Fruit fly (Drosophila melanogaster): ENCODE data around the gene Ets65A.

Gene Ets65A

dm6 chr3L:6085157-6085556 lies 12.3 kb upstream of the Ets65A start (continued):
- no peak for TF ChIP-seq CG42726 (GFP tag; IDR thresholded peaks at IDR 0.05; ENCODE audit: partially characterized antibody)
- peak; percentile 60 for TF ChIP-seq CG11504 (tag; optimal IDR thresholded peaks at IDR 0.05)
- peak; percentile 29 for TF ChIP-seq trem (tag; optimal IDR thresholded peaks at IDR 0.05)
- peak; percentile 39 for TF ChIP-seq CG15269 (tag; optimal IDR thresholded peaks at IDR 0.05)
- TF ChIP-seq Mes4 (GFP tag; optimal IDR thresholded peaks at IDR 0.05): no peak
- TF ChIP-seq B-H1 (GFP tag; IDR thresholded peaks at IDR 0.05): no peak
- peak; percentile 9 for TF ChIP-seq CG17385 (GFP tag; optimal IDR thresholded peaks at IDR 0.05)
- peak; percentile 31 for TF ChIP-seq CG10267 (tag; optimal IDR thresholded peaks at IDR 0.05)
- TF ChIP-seq D (optimal IDR thresholded peaks at IDR 0.05): no peak
- peak; percentile 32 for TF ChIP-seq D (GFP tag; optimal IDR thresholded peaks at IDR 0.05)
- no peak for TF ChIP-seq Fer2 (tag; optimal IDR thresholded peaks at IDR 0.05)
- peak; percentile 15 for TF ChIP-seq CG30403 (GFP tag; optimal IDR thresholded peaks at IDR 0.05)
- TF ChIP-seq az2 (GFP tag; optimal IDR thresholded peaks at IDR 0.05): peak; percentile 13
- peak in 1 of 3 experiments; percentile 38 for TF ChIP-seq lola (GFP tag; optimal IDR thresholded peaks at IDR 0.05)
- peak; percentile 24 for TF ChIP-seq Sox102F (GFP tag; optimal IDR thresholded peaks at IDR 0.05)
- TF ChIP-seq PHDP (tag; optimal IDR thresholded peaks at IDR 0.05): peak; percentile 29
- peak; percentile 5 for TF ChIP-seq sens (GFP tag)
- peak; percentile 48 for TF ChIP-seq grau (tag; optimal IDR thresholded peaks at IDR 0.05)
- TF ChIP-seq sqz (GFP tag; optimal IDR thresholded peaks at IDR 0.05): peak; percentile 23
- peak; percentile 5 for TF ChIP-seq Ssrp (tag; optimal IDR thresholded peaks at IDR 0.05)
- TF ChIP-seq Asciz (GFP tag; optimal IDR thresholded peaks at IDR 0.05): peak; percentile 3
- TF ChIP-seq CG1792 (GFP tag; optimal IDR thresholded peaks at IDR 0.05): no peak
- TF ChIP-seq dmrt11E (tag; optimal IDR thresholded peaks at IDR 0.05): peak; percentile 30
- TF ChIP-seq tio (GFP tag; optimal IDR thresholded peaks at IDR 0.05): peak; percentile 4
- TF ChIP-seq CG14710 (tag; optimal IDR thresholded peaks at IDR 0.05): peak; percentile 19
- peak; percentile 52 for TF ChIP-seq Fer1 (GFP tag; optimal IDR thresholded peaks at IDR 0.05)
- TF ChIP-seq nmo (GFP tag; optimal IDR thresholded peaks at IDR 0.05): peak; percentile 17
- no peak for TF ChIP-seq repo (GFP tag; optimal IDR thresholded peaks at IDR 0.05)
- TF ChIP-seq shn (GFP tag; optimal IDR thresholded peaks at IDR 0.05): no peak
- peak; percentile 20 for TF ChIP-seq CG3281 (GFP tag; optimal IDR thresholded peaks at IDR 0.05)
- no peak for TF ChIP-seq MTF-1 (GFP tag; optimal IDR thresholded peaks at IDR 0.05; ENCODE audit: borderline replicate concordance)
- no peak for TF ChIP-seq CG5245 (GFP tag; optimal IDR thresholded peaks at IDR 0.05)
- TF ChIP-seq fd96Cb (tag; optimal IDR thresholded peaks at IDR 0.05): peak; percentile 22
- TF ChIP-seq CG10209 (GFP tag; optimal IDR thresholded peaks at IDR 0.05): peak; percentile 3
- no peak for TF ChIP-seq Sry-δ (GFP tag; optimal IDR thresholded peaks at IDR 0.05)
- peak; percentile 11 for TF ChIP-seq CG4424 (GFP tag; optimal IDR thresholded peaks at IDR 0.05)
- TF ChIP-seq bsh (GFP tag; optimal IDR thresholded peaks at IDR 0.05): peak in 1 of 2 experiments; percentile 70
- peak; percentile 41 for TF ChIP-seq CG8924 (tag; optimal IDR thresholded peaks at IDR 0.05)
- TF ChIP-seq unpg (GFP tag; optimal IDR thresholded peaks at IDR 0.05): peak; percentile 33
- TF ChIP-seq lab (GFP tag; optimal IDR thresholded peaks at IDR 0.05): peak; percentile 7
- peak; percentile 16 for TF ChIP-seq NfI (GFP tag; optimal IDR thresholded peaks at IDR 0.05)
- TF ChIP-seq CG31441 (GFP tag; IDR thresholded peaks at IDR 0.05): peak; percentile 55; the same call in 1 of the 2 replicates
- peak; percentile 12 for TF ChIP-seq Oli (tag; optimal IDR thresholded peaks at IDR 0.05)
- TF ChIP-seq CG13424 (tag; optimal IDR thresholded peaks at IDR 0.05): peak; percentile 51
- TF ChIP-seq schlank (tag; optimal IDR thresholded peaks at IDR 0.05): no peak
- TF ChIP-seq mirr (GFP tag; optimal IDR thresholded peaks at IDR 0.05): no peak
- 0 out of 2 replicates have a peak, but pooled peaks have one; percentile 5 for TF ChIP-seq sob (GFP tag; IDR thresholded peaks at IDR 0.05)
- peak; percentile 50 for TF ChIP-seq CG7839 (tag; optimal IDR thresholded peaks at IDR 0.05)
- TF ChIP-seq CG7556 (GFP tag; optimal IDR thresholded peaks at IDR 0.05): peak; percentile 67
